Fruit fly (Drosophila melanogaster) whole organism, wandering third instar larva: ENCODE measurements around the gene Ude.

ENCODE experiments used
- Abd-B ChIP-seq: fragments of >200 bp; optimal IDR thresholded peaks from 2 replicates; lab custom pipeline; 2017; ENCODE audit warnings: missing biosample characterization, missing genetic modification characterization
- CG9705 ChIP-seq: fragments of 200-800 bp; sonication (Bioruptor generic); optimal IDR thresholded peaks from 2 replicates; lab custom pipeline; 2018; ENCODE audit warnings: missing biosample characterization, mild to moderate bottlenecking, missing genetic modification characterization
- CrebA ChIP-seq: fragments of 200-800 bp; sonication (Bioruptor generic); optimal IDR thresholded peaks from 2 replicates; lab custom pipeline; 2016; ENCODE audit warnings: missing biosample characterization, mild to moderate bottlenecking, missing genetic modification characterization, borderline replicate concordance
- Dfd ChIP-seq: fragments of >200 bp; optimal IDR thresholded peaks from 2 replicates; lab custom pipeline; 2017; ENCODE audit warnings: missing biosample characterization, missing genetic modification characterization
- Dif ChIP-seq: fragments of 200-275, 200-300 bp; sonication (Bioruptor generic); optimal IDR thresholded peaks from 2 replicates; lab custom pipeline; 2018; ENCODE audit warnings: missing biosample characterization, missing genetic modification characterization; ENCODE audit not compliant: partially characterized antibody
- GATAd ChIP-seq: sonication (Bioruptor generic); optimal IDR thresholded peaks from 2 replicates; lab custom pipeline; 2016; ENCODE audit warnings: missing biosample characterization, missing genetic modification characterization
- HLH106 ChIP-seq: fragments of 200-800 bp; optimal IDR thresholded peaks from 3 replicates; lab custom pipeline; 2019; ENCODE audit warnings: missing biosample characterization, mild to moderate bottlenecking, missing genetic modification characterization, moderate library complexity
- Hnf4 ChIP-seq: fragments of 200-800 bp; sonication (Bioruptor generic); optimal IDR thresholded peaks from 2 replicates; lab custom pipeline; 2016; ENCODE audit warnings: missing biosample characterization, mild to moderate bottlenecking, missing genetic modification characterization
- Hr78 ChIP-seq: fragments of >200 bp; optimal IDR thresholded peaks from 2 replicates; lab custom pipeline; 2017; ENCODE audit warnings: missing biosample characterization, missing genetic modification characterization
- Hr83 ChIP-seq: fragments of 200-300 bp; sonication (Bioruptor generic); optimal IDR thresholded peaks from 2 replicates; lab custom pipeline; 2016; ENCODE audit warnings: missing biosample characterization, mild to moderate bottlenecking, missing genetic modification characterization, moderate library complexity; ENCODE audit not compliant: poor library complexity, severe bottlenecking
- Jra ChIP-seq: sonication (Bioruptor generic); optimal IDR thresholded peaks from 2 replicates; lab custom pipeline; 2016; ENCODE audit warnings: missing biosample characterization, missing genetic modification characterization
- Mio ChIP-seq: sonication (Bioruptor generic); optimal IDR thresholded peaks from 2 replicates; lab custom pipeline; 2016; ENCODE audit warnings: missing biosample characterization, missing genetic modification characterization
- Myc ChIP-seq: fragments of >200 bp; optimal IDR thresholded peaks from 2 replicates; lab custom pipeline; 2017
- N ChIP-seq: fragments of >200 bp; optimal IDR thresholded peaks from 2 replicates; lab custom pipeline; 2018; ENCODE audit warnings: missing biosample characterization, missing external identifiers, missing genetic modification characterization
- OdsH ChIP-seq: fragments of 200-800 bp; sonication (Bioruptor generic); optimal IDR thresholded peaks from 2 replicates; lab custom pipeline; 2016; ENCODE audit warnings: missing biosample characterization, mild to moderate bottlenecking, missing genetic modification characterization
- Rel ChIP-seq, 2 experiments: fragments of 200-800 bp; sonication (Bioruptor generic) in 1 of 2; optimal IDR thresholded peaks; 2 replicates in 1 of 2; 3 replicates in 1 of 2; lab custom pipeline; 2016 to 2019; ENCODE audit warnings: mild to moderate bottlenecking in 2 of 2, missing biosample characterization in 2 of 2, missing genetic modification characterization in 2 of 2, moderate library complexity in 1 of 2
- Sp1 ChIP-seq: fragments of 200-800 bp; sonication (Bioruptor generic); optimal IDR thresholded peaks from 3 replicates; lab custom pipeline; 2019; ENCODE audit warnings: missing biosample characterization, mild to moderate bottlenecking, missing genetic modification characterization, moderate library complexity
- Vsx2 ChIP-seq: fragments of 200-300, 225-300 bp; sonication (Bioruptor generic); optimal IDR thresholded peaks from 2 replicates; lab custom pipeline; 2018; ENCODE audit warnings: missing biosample characterization, missing genetic modification characterization; ENCODE audit not compliant: partially characterized antibody
- br ChIP-seq: fragments of 200-800 bp; sonication (Bioruptor generic); optimal IDR thresholded peaks from 2 replicates; lab custom pipeline; 2016; ENCODE audit warnings: missing biosample characterization, missing genetic modification characterization
- brk ChIP-seq: fragments of 200-800 bp; sonication (Bioruptor generic); optimal IDR thresholded peaks from 2 replicates; lab custom pipeline; 2016; ENCODE audit warnings: missing biosample characterization, mild to moderate bottlenecking, missing genetic modification characterization
- dl ChIP-seq, 2 experiments: fragments of 175-275, 200-275 bp in 1 of 2; fragments of 200-275 bp in 1 of 2; sonication (Bioruptor generic); optimal IDR thresholded peaks; lab custom pipeline; 2018; ENCODE audit warnings: mild to moderate bottlenecking in 2 of 2, missing biosample characterization in 2 of 2, missing genetic modification characterization in 2 of 2, moderate library complexity in 2 of 2; ENCODE audit not compliant: partially characterized antibody in 2 of 2, insufficient read depth in 1 of 2
- dmrt93B ChIP-seq: fragments of 200-800 bp; sonication (Bioruptor generic); optimal IDR thresholded peaks from 2 replicates; lab custom pipeline; 2018; ENCODE audit warnings: missing biosample characterization, mild to moderate bottlenecking, missing genetic modification characterization
- dsf ChIP-seq: sonication (Bioruptor generic); optimal IDR thresholded peaks from 2 replicates; lab custom pipeline; 2016; ENCODE audit warnings: missing biosample characterization, missing genetic modification characterization, borderline replicate concordance
- ey ChIP-seq: fragments of 200-800 bp; sonication (Bioruptor generic); optimal IDR thresholded peaks from 2 replicates; lab custom pipeline; 2016; ENCODE audit warnings: missing biosample characterization, missing genetic modification characterization
- foxo ChIP-seq, 2 experiments: fragments of 200-800 bp; sonication (Bioruptor generic); optimal IDR thresholded peaks; 2 replicates in 1 of 2; 3 replicates in 1 of 2; lab custom pipeline; 2016 to 2017; ENCODE audit warnings: missing biosample characterization in 2 of 2, missing genetic modification characterization in 2 of 2
- fru ChIP-seq: fragments of 200-800 bp; sonication (Bioruptor generic); optimal IDR thresholded peaks from 3 replicates; lab custom pipeline; 2016; ENCODE audit warnings: missing biosample characterization, mild to moderate bottlenecking, missing genetic modification characterization
- h ChIP-seq: fragments of 200-800 bp; sonication (Bioruptor generic); optimal IDR thresholded peaks from 3 replicates; lab custom pipeline; 2016; ENCODE audit warnings: missing biosample characterization, mild to moderate bottlenecking, missing genetic modification characterization
- jim ChIP-seq: fragments of 175-275, 200-325 bp; sonication (Bioruptor generic); optimal IDR thresholded peaks from 2 replicates; lab custom pipeline; 2016; ENCODE audit warnings: missing biosample characterization, mild to moderate bottlenecking, missing genetic modification characterization
- lola ChIP-seq: fragments of >200 bp; optimal IDR thresholded peaks from 2 replicates; lab custom pipeline; 2017; ENCODE audit warnings: missing biosample characterization, missing genetic modification characterization
- psq ChIP-seq: fragments of 200-800 bp; sonication (Bioruptor generic); optimal IDR thresholded peaks from 3 replicates; lab custom pipeline; 2017; ENCODE audit warnings: missing biosample characterization, mild to moderate bottlenecking, missing genetic modification characterization, moderate library complexity
- rgr ChIP-seq: fragments of 200-800 bp; sonication (Bioruptor generic); optimal IDR thresholded peaks from 3 replicates; lab custom pipeline; 2016; ENCODE audit warnings: missing biosample characterization, mild to moderate bottlenecking, missing genetic modification characterization
- sage ChIP-seq: fragments of 200-800 bp; sonication (Bioruptor generic); optimal IDR thresholded peaks from 2 replicates; lab custom pipeline; 2016; ENCODE audit warnings: missing biosample characterization, mild to moderate bottlenecking, missing genetic modification characterization
- sv ChIP-seq: fragments of 200-800 bp; sonication (Bioruptor generic); optimal IDR thresholded peaks from 3 replicates; lab custom pipeline; 2016; ENCODE audit warnings: missing biosample characterization, missing genetic modification characterization
- usp ChIP-seq: fragments of >200 bp; optimal IDR thresholded peaks from 2 replicates; lab custom pipeline; 2017; ENCODE audit warnings: missing biosample characterization, missing genetic modification characterization
- woc ChIP-seq: sonication (Bioruptor generic); optimal IDR thresholded peaks from 2 replicates; lab custom pipeline; 2016; ENCODE audit warnings: missing biosample characterization, mild to moderate bottlenecking, missing genetic modification characterization

The Ude gene

DNA sequence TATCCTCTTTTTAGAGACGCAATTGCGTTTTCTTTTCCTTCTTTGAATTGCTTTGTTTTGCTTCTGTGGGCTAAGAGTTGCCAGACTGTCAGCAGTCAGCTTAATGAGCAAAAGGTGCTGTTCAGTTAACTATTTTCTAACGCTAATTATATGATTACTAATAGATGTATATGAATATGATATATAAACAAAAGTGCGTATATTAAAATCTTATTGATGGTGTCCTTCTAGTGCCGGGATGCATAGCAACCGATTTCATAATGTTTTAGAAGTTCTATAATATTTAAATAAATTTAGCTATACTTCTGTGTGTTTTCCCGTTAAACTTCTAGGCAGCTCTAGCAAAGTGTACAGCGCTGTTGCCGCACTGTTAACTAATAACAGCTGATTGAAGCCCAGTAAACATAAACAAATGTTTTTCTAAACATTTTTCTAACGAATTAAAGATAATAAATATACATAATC, 30.5 kb upstream of the Ude start, which contains the start of the genes Kaz and CG43273:
Gene Kaz (minus strand): TSS at position 73 of the 465 bp plus-strand sequence.
Gene CG43273 (plus strand): TSS at position 415 of the 465 bp plus-strand sequence.
- TF ChIP-seq Hnf4 (GFP tag; lab: Kevin White, UChicago) (no peak), Jra (GFP tag; lab: Kevin White, UChicago) (no peak), dl (GFP tag; optimal IDR thresholded peaks at IDR 0.05; lab: Kevin White, UChicago; ENCODE audit: insufficient read depth in 1 of 2, partially characterized antibody in 2 of 2) (no peak), N (GFP tag; lab: Kevin White, UChicago) (no peak), jim (GFP tag; lab: Kevin White, UChicago) (no peak), HLH106 (tag; lab: Kevin White, UChicago) (peak; percentile 81), lola (no peak), CG9705 (peak; percentile 64), Dfd (GFP tag; lab: Kevin White, UChicago) (no peak), foxo (GFP tag; optimal IDR thresholded peaks at IDR 0.05; lab: Kevin White, UChicago) (peak in 1 of 2 experiments; percentile 68), Mio (GFP tag; lab: Kevin White, UChicago) (no peak), Abd-B (no peak), usp (no peak), rgr (no peak), psq (GFP tag; lab: Kevin White, UChicago) (peak; percentile 75), h (GFP tag; lab: Kevin White, UChicago) (no peak), Dif (GFP tag; lab: Kevin White, UChicago) (no peak), dmrt93B (GFP tag; lab: Kevin White, UChicago) (no peak), sage (GFP tag; lab: Kevin White, UChicago) (peak; percentile 68), GATAd (no peak), brk (GFP tag; lab: Kevin White, UChicago) (no peak), ey (peak; percentile 42), Sp1 (no peak), Myc (lab: Kevin White, UChicago) (peak; percentile 99), woc (GFP tag; lab: Kevin White, UChicago) (peak; percentile 78), fru (no peak), br (no peak), Hr83 (no peak), OdsH (GFP tag; lab: Kevin White, UChicago) (peak; percentile 49), CrebA (GFP tag; lab: Kevin White, UChicago) (no peak), Rel (GFP tag; optimal IDR thresholded peaks at IDR 0.05; lab: Kevin White, UChicago) (no peak), Rel (tag; optimal IDR thresholded peaks at IDR 0.05; lab: Kevin White, UChicago) (no peak), sv (GFP tag; lab: Kevin White, UChicago) (peak; percentile 15), Vsx2 (GFP tag; lab: Kevin White, UChicago) (no peak), Hr78 (no peak)

DNA sequence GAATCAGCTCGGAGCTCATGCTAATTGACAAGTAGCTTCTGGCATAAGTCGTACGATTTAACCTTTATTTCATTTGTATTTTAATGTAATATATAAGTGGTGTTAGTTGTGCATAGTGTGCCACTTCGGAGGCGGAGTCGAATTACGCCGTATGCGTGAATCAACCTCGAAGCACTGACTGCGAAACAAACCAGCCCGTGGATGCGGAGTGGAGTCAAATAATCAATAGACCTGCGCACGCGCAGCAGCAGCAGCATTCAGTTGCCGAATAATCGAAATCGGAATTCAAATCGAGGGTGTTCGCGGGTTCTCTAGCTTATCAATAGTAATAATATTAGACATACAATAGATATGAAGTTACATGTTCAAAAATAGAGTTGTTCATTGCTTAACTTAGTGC, 28.8 kb upstream of the Ude start, which contains the start of gene RabX4:
Gene RabX4 (minus strand): TSS at position 176 of the 400 bp plus-strand sequence.
- TF ChIP-seq OdsH (GFP tag; lab: Kevin White, UChicago): no peak
- no peak for TF ChIP-seq Rel (GFP tag; optimal IDR thresholded peaks at IDR 0.05; lab: Kevin White, UChicago)
- no peak for TF ChIP-seq Rel (tag; optimal IDR thresholded peaks at IDR 0.05; lab: Kevin White, UChicago)

DNA sequence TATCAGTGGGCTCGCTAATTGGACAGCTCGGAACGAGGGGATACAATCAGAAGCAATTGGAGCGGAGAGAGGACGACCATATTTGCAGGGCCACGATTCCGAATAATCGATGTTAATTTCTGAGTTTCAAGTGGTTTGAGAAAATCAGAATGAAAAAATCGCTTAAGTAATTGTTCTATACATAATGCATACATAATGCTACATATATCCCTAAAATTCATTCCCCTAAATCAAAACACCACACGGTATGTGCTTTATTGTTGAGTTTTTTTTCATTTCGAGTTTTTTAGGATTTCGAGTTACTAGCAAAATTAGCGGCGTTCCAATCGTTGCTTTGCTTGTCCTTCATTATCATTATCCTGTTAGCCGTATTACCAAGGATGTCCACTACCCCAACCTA, 26.1 kb upstream of the Ude start, which contains the start of gene niki:
Gene niki (minus strand): TSS at position 101 of the 400 bp plus-strand sequence.
- TF ChIP-seq GATAd (no peak), Myc (lab: Kevin White, UChicago) (no peak), brk (GFP tag; lab: Kevin White, UChicago) (no peak), Dif (GFP tag; lab: Kevin White, UChicago) (no peak), dsf (GFP tag; lab: Kevin White, UChicago) (no peak), usp (no peak), Dfd (GFP tag; lab: Kevin White, UChicago) (no peak), psq (GFP tag; lab: Kevin White, UChicago) (no peak)
